Worm (Caenorhabditis elegans) whole organism, late embryonic: ENCODE data around the gene pbo-1.

Experiments used
- ceh-30 ChIP-seq: fragments of 150-350 bp; optimal IDR thresholded peaks from 2 replicates; lab custom pipeline; 2014; ENCODE audit warnings: missing biosample characterization, missing genetic modification characterization
- ceh-34 ChIP-seq: sonication (generic microtip); optimal IDR thresholded peaks from 2 replicates; lab custom pipeline; 2016; ENCODE audit warnings: mild to moderate bottlenecking, missing genetic modification characterization, missing compliant biosample characterization
- ceh-45 ChIP-seq: fragments of 200-800 bp; sonication (Bioruptor generic); IDR thresholded peaks from 2 replicates; pipeline ENCODE4 v1.3.6; 2022; ENCODE audit warnings: missing genetic modification reagents, missing genetic modification characterization, missing compliant biosample characterization
- ceh-48 ChIP-seq: sonication (generic microtip); optimal IDR thresholded peaks from 2 replicates; lab custom pipeline; 2016; ENCODE audit warnings: missing genetic modification characterization, inconsistent platforms, missing compliant biosample characterization
- dve-1 ChIP-seq: sonication (generic microtip); optimal IDR thresholded peaks from 2 replicates; lab custom pipeline; 2017; ENCODE audit warnings: antibody characterized with exemption, mild to moderate bottlenecking, missing genetic modification characterization, missing compliant biosample characterization
- elt-2 ChIP-seq: sonication (generic microtip); optimal IDR thresholded peaks from 2 replicates; lab custom pipeline; 2016; ENCODE audit warnings: missing genetic modification reagents, missing genetic modification characterization, missing compliant biosample characterization
- hlh-30 ChIP-seq: sonication (generic microtip); optimal IDR thresholded peaks from 2 replicates; lab custom pipeline; 2017; ENCODE audit warnings: antibody characterized with exemption, missing genetic modification characterization, missing compliant biosample characterization; ENCODE audit not compliant: insufficient read depth
- pha-4 ChIP-seq: fragments of 150-350 bp; optimal IDR thresholded peaks from 2 replicates; lab custom pipeline; 2018; ENCODE audit warnings: missing biosample characterization, missing genetic modification reagents, missing genetic modification characterization
- pqm-1 ChIP-seq: sonication (generic microtip); optimal IDR thresholded peaks from 2 replicates; lab custom pipeline; 2016; ENCODE audit warnings: missing genetic modification characterization, missing compliant biosample characterization
- pros-1 ChIP-seq: fragments of 150-350 bp; optimal IDR thresholded peaks from 2 replicates; lab custom pipeline; 2014; ENCODE audit warnings: missing biosample characterization, missing genetic modification reagents, missing genetic modification characterization
- rnt-1 ChIP-seq: sonication (generic microtip); optimal IDR thresholded peaks from 2 replicates; lab custom pipeline; 2016; ENCODE audit warnings: missing genetic modification characterization, missing compliant biosample characterization
- sdc-2 ChIP-seq: sonication (generic microtip); optimal IDR thresholded peaks from 2 replicates; lab custom pipeline; 2016; ENCODE audit warnings: missing genotype, missing genetic modification characterization, missing compliant biosample characterization
- tbx-2 ChIP-seq: sonication (generic microtip); optimal IDR thresholded peaks from 2 replicates; lab custom pipeline; 2016; ENCODE audit warnings: missing genetic modification characterization, missing compliant biosample characterization
- unc-55 ChIP-seq: sonication (generic microtip); optimal IDR thresholded peaks from 2 replicates; lab custom pipeline; 2017; ENCODE audit warnings: missing biosample characterization, missing genetic modification reagents, missing genetic modification characterization

DNA sequence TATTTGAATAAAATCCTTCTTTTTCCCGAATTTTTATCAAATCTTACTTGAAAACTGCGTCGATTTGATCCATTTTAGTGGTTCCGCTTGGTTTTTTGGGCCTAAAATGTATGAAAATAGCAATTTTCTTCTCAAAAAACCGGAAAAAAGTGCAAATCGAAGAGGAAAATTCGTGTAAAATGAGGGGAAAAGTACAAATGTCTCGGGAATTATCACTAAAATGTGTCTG lies 38.6 kb upstream of the pbo-1 start, which contains the start of gene Y71H2AM.11:
- TF ChIP-seq ceh-34 (tag; lab: Kevin White, UChicago) (no peak), hlh-30 (tag; lab: Kevin White, UChicago) (no peak), unc-55 (GFP tag; lab: Kevin White, UChicago) (no peak), ceh-30 (tag; lab: Kevin White, UChicago) (no peak), ceh-48 (tag; lab: Kevin White, UChicago) (no peak), pqm-1 (tag; lab: Kevin White, UChicago) (no peak), elt-2 (tag; lab: Kevin White, UChicago) (no peak), rnt-1 (tag; lab: Kevin White, UChicago) (no peak), sdc-2 (tag; lab: Kevin White, UChicago) (no peak), pha-4 (tag; lab: Kevin White, UChicago) (no peak), ceh-45 (GFP tag; lab: Robert Waterston, UW) (no peak), pros-1 (tag; lab: Kevin White, UChicago) (no peak), tbx-2 (tag; lab: Kevin White, UChicago) (no peak), dve-1 (tag; lab: Kevin White, UChicago) (no peak)
